Fruit fly (Drosophila melanogaster) S2 (cell line): ENCODE measurements around the gene CG8927.

Experiments
- CG8478 ChIP-seq: fragments of >200 bp; optimal IDR thresholded peaks from 2 replicates; lab custom pipeline; 2018
- CTCF ChIP-seq, 2 experiments: fragments of >200 bp; optimal IDR thresholded peaks; 2 replicates each; lab custom pipeline; 2018

DNA sequence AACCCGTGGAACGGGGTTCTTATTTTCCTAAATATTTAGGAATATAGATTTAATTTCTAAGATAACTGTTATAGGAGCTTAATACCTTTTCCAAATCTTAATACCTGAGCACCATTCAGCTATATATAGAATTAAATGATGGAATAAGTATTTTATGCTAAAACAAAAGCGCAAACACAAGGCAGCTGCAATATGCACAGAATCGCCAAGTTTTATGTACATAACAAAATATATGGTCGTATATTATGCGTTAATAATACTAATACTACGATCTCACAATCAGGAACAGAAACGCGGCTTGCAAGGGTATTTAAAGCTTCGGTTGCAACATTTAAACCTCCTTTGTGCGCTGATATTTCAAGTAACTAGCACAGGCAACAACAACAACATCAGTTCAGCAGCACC, 53.9 kb downstream of the CG8927 start:
- TF ChIP-seq CTCF (optimal IDR thresholded peaks at IDR 0.05; lab: Kevin White, UChicago) = no peak
- no peak for TF ChIP-seq CG8478 (lab: Kevin White, UChicago)
